Worm (Caenorhabditis elegans): ENCODE data around the gene emc-1.

emc-1 gene

ce11 chrII:1478522-1478921, 21.6 kb downstream of the emc-1 start:
- TF ChIP-seq dsc-1 (tag; optimal IDR thresholded peaks at IDR 0.05), result peak; percentile 20
- no peak for TF ChIP-seq dpl-1 (GFP tag; optimal IDR thresholded peaks at IDR 0.05)
- TF ChIP-seq efl-1 (optimal IDR thresholded peaks at IDR 0.05), result no peak
- peak in 1 of 2 experiments; percentile 61 for TF ChIP-seq efl-1 (GFP tag; optimal IDR thresholded peaks at IDR 0.05 in 1 of 2)
- no peak for TF ChIP-seq snu-23 (GFP tag; optimal IDR thresholded peaks at IDR 0.05)

- no peak for TF ChIP-seq egl-13 (tag; optimal IDR thresholded peaks at IDR 0.05)
- no peak for TF ChIP-seq elt-2 (tag; optimal IDR thresholded peaks at IDR 0.05)
- TF ChIP-seq nhr-71 (tag; optimal IDR thresholded peaks at IDR 0.05), result no peak
- no peak for TF ChIP-seq fos-1 (tag; optimal IDR thresholded peaks at IDR 0.05)
- no peak for TF ChIP-seq ets-5 (GFP tag; IDR thresholded peaks at IDR 0.05)
- no peak for TF ChIP-seq efl-1 (optimal IDR thresholded peaks at IDR 0.05)
- peak in 1 of 2 experiments; percentile 60 for TF ChIP-seq efl-1 (GFP tag; optimal IDR thresholded peaks at IDR 0.05 in 1 of 2)
- no peak for TF ChIP-seq jun-1 (tag; optimal IDR thresholded peaks at IDR 0.05)
Observed at ce11 chrII:1477975-1478374, 22.2 kb downstream of the emc-1 start.

- no peak for TF ChIP-seq lin-35 (GFP tag; optimal IDR thresholded peaks at IDR 0.05)
- no peak for TF ChIP-seq C04F5.9 (tag; optimal IDR thresholded peaks at IDR 0.05)
- TF ChIP-seq mep-1 (tag; optimal IDR thresholded peaks at IDR 0.05), result no peak
- no peak for TF ChIP-seq blmp-1 (tag; optimal IDR thresholded peaks at IDR 0.05)
- no peak for TF ChIP-seq ceh-90 (tag; optimal IDR thresholded peaks at IDR 0.05)
- no peak for TF ChIP-seq unc-130 (tag; optimal IDR thresholded peaks at IDR 0.05)
- no peak for TF ChIP-seq sptf-1 (tag; optimal IDR thresholded peaks at IDR 0.05)
- no peak for TF ChIP-seq nhr-90 (tag; optimal IDR thresholded peaks at IDR 0.05; ENCODE audit: poor library complexity)
- TF ChIP-seq nhr-12 (tag; optimal IDR thresholded peaks at IDR 0.05), result no peak
- TF ChIP-seq pag-3 (tag; optimal IDR thresholded peaks at IDR 0.05; ENCODE audit: borderline replicate concordance, insufficient read depth), result no peak
- TF ChIP-seq ceh-88 (GFP tag; IDR thresholded peaks at IDR 0.05), result no peak
- no peak for TF ChIP-seq nhr-85 (tag)
- no peak for TF ChIP-seq alr-1 (tag; optimal IDR thresholded peaks at IDR 0.05; ENCODE audit: borderline replicate concordance)
- TF ChIP-seq ceh-8 (GFP tag; optimal IDR thresholded peaks at IDR 0.05), result no peak
Observed at ce11 chrII:1477295-1477694, 22.8 kb downstream of the emc-1 start.

- TF ChIP-seq efl-1 (optimal IDR thresholded peaks at IDR 0.05), result no peak
- no peak for TF ChIP-seq efl-1 (GFP tag; optimal IDR thresholded peaks at IDR 0.05 in 1 of 2)
- TF ChIP-seq egl-13 (tag; optimal IDR thresholded peaks at IDR 0.05), result no peak
- no peak for TF ChIP-seq unc-62 (GFP tag; optimal IDR thresholded peaks at IDR 0.05)
- no peak for TF ChIP-seq lir-3 (tag; optimal IDR thresholded peaks at IDR 0.05; ENCODE audit: poor library complexity)
- TF ChIP-seq aha-1 (tag; optimal IDR thresholded peaks at IDR 0.05), result no peak
- TF ChIP-seq nhr-28 (tag; optimal IDR thresholded peaks at IDR 0.05), result no peak
- no peak for TF ChIP-seq unc-130 (tag; optimal IDR thresholded peaks at IDR 0.05)
- TF ChIP-seq fkh-8 (tag; optimal IDR thresholded peaks at IDR 0.05), result no peak
- no peak for TF ChIP-seq lin-35 (GFP tag; optimal IDR thresholded peaks at IDR 0.05)
- no peak for TF ChIP-seq fkh-10 (GFP tag; optimal IDR thresholded peaks at IDR 0.05)
- no peak for TF ChIP-seq nhr-237 (tag; optimal IDR thresholded peaks at IDR 0.05)
- no peak for TF ChIP-seq dsc-1 (tag; optimal IDR thresholded peaks at IDR 0.05)
- TF ChIP-seq pqm-1 (tag; optimal IDR thresholded peaks at IDR 0.05), result no peak
- no peak for TF ChIP-seq unc-86 (tag; optimal IDR thresholded peaks at IDR 0.05)
- TF ChIP-seq nhr-12 (tag; optimal IDR thresholded peaks at IDR 0.05), result no peak
- no peak for TF ChIP-seq nhr-47 (tag; optimal IDR thresholded peaks at IDR 0.05)
- TF ChIP-seq skn-1 (tag; optimal IDR thresholded peaks at IDR 0.05), result no peak
- no peak for TF ChIP-seq nhr-84 (tag; optimal IDR thresholded peaks at IDR 0.05)
Observed at ce11 chrII:1476016-1476415, 24.1 kb downstream of the emc-1 start.
